Worm (Caenorhabditis elegans) whole organism, early embryonic: ENCODE measurements around the gene algn-2.

ENCODE experiments used
- ama-1 ChIP-seq: fragments of 150-350 bp; optimal IDR thresholded peaks from 2 replicates; lab custom pipeline; 2014
- ceh-13 ChIP-seq: fragments of 200-800 bp; sonication (Bioruptor generic); optimal IDR thresholded peaks from 2 replicates; lab custom pipeline; 2018; ENCODE audit warnings: mild to moderate bottlenecking, missing genetic modification characterization, missing compliant biosample characterization
- hnd-1 ChIP-seq: sonication (generic microtip); optimal IDR thresholded peaks from 2 replicates; lab custom pipeline; 2016; ENCODE audit warnings: missing genetic modification characterization, missing compliant biosample characterization
- scrt-1 ChIP-seq: fragments of 200-800 bp; sonication (Bioruptor generic); IDR thresholded peaks from 2 replicates; pipeline ENCODE4 v1.3.6; 2022; ENCODE audit warnings: missing genetic modification characterization, missing compliant biosample characterization
- tbx-37 ChIP-seq: fragments of 200-800 bp; sonication (Bioruptor generic); conservative IDR thresholded peaks from 2 replicates; pipeline ENCODE4 v1.3.6; 2022; ENCODE audit warnings: missing genetic modification reagents, missing genetic modification characterization, missing compliant biosample characterization

DNA sequence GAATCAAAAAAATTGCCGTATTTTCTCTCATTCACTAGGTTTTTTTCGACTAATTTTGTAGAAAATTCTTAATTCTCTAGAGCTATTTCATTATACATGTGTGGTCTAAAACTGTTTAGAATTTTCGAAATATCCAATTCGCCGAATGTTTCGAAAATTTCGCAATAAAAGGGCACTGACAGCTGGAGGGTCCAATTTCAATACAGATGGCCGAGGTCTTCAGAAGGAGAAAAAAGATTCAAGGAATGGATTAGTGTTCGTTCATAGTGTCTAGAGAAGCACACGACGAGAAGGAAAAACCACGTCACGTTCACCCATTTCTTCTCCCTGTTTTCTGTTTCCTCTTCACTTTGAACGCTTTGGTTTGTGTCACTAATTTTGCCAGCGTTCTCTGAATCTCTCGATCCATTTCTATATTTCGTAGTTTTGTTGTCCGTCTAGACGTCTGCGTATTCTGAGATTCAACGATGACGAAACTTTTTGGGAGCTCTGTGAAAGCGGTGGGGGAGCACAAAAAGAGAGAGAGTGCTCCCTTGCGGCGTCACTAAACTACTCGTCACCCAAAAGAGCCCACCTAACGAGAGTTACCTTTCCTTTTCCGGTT is 48.9 kb upstream of the algn-2 start:
- TF ChIP-seq scrt-1 (GFP tag; lab: Robert Waterston, UW) = no peak
- no peak for TF ChIP-seq hnd-1 (tag; lab: Kevin White, UChicago)
- TF ChIP-seq tbx-37 (GFP tag; lab: Robert Waterston, UW) = no peak
- no peak for TF ChIP-seq ceh-13 (GFP tag; lab: Kevin White, UChicago)
- TF ChIP-seq ama-1 = no peak
